Worm (Caenorhabditis elegans) whole organism, late embryonic: ENCODE measurements around the gene chd-3.

ENCODE experiments used
- F13H6.1 ChIP-seq: sonication (generic microtip); optimal IDR thresholded peaks from 2 replicates; lab custom pipeline; 2016; ENCODE audit warnings: missing genetic modification characterization, missing compliant biosample characterization
- T23F11.4 ChIP-seq: fragments of 200-800 bp; sonication (Bioruptor generic); optimal IDR thresholded peaks from 2 replicates; lab custom pipeline; 2018; ENCODE audit warnings: mild to moderate bottlenecking, missing genetic modification characterization, missing compliant biosample characterization
- ama-1 ChIP-seq: fragments of 150-350 bp; optimal IDR thresholded peaks from 2 replicates; lab custom pipeline; 2014
- ceh-18 ChIP-seq: sonication (generic microtip); optimal IDR thresholded peaks from 2 replicates; lab custom pipeline; 2016; ENCODE audit warnings: missing genetic modification characterization, missing compliant biosample characterization
- ceh-22 ChIP-seq: sonication (generic microtip); optimal IDR thresholded peaks from 2 replicates; lab custom pipeline; 2017; ENCODE audit warnings: missing biosample characterization, missing genetic modification characterization
- ceh-24 ChIP-seq: sonication (generic microtip); optimal IDR thresholded peaks from 2 replicates; lab custom pipeline; 2016; ENCODE audit warnings: mild to moderate bottlenecking, missing genetic modification characterization, missing compliant biosample characterization
- ceh-45 ChIP-seq: fragments of 200-800 bp; sonication (Bioruptor generic); IDR thresholded peaks from 2 replicates; pipeline ENCODE4 v1.3.6; 2022; ENCODE audit warnings: missing genetic modification reagents, missing genetic modification characterization, missing compliant biosample characterization
- ceh-6 ChIP-seq: fragments of 200-800 bp; sonication (Bioruptor generic); optimal IDR thresholded peaks from 2 replicates; lab custom pipeline; 2018; ENCODE audit warnings: mild to moderate bottlenecking, missing genetic modification characterization, missing compliant biosample characterization
- dve-1 ChIP-seq: sonication (generic microtip); optimal IDR thresholded peaks from 2 replicates; lab custom pipeline; 2017; ENCODE audit warnings: antibody characterized with exemption, mild to moderate bottlenecking, missing genetic modification characterization, missing compliant biosample characterization
- elt-2 ChIP-seq: sonication (generic microtip); optimal IDR thresholded peaks from 2 replicates; lab custom pipeline; 2016; ENCODE audit warnings: missing genetic modification reagents, missing genetic modification characterization, missing compliant biosample characterization
- ets-4 ChIP-seq: sonication (generic microtip); optimal IDR thresholded peaks from 2 replicates; lab custom pipeline; 2016; ENCODE audit warnings: missing genetic modification characterization, missing compliant biosample characterization
- hlh-30 ChIP-seq: sonication (generic microtip); optimal IDR thresholded peaks from 2 replicates; lab custom pipeline; 2017; ENCODE audit warnings: antibody characterized with exemption, missing genetic modification characterization, missing compliant biosample characterization; ENCODE audit not compliant: insufficient read depth
- lim-6 ChIP-seq: sonication (generic microtip); optimal IDR thresholded peaks from 2 replicates; lab custom pipeline; 2016; ENCODE audit warnings: missing genetic modification characterization, missing compliant biosample characterization
- madf-2 ChIP-seq: sonication (generic microtip); optimal IDR thresholded peaks from 2 replicates; lab custom pipeline; 2017; ENCODE audit warnings: missing genetic modification characterization, missing compliant biosample characterization
- nfya-1 ChIP-seq: sonication (generic microtip); optimal IDR thresholded peaks from 2 replicates; lab custom pipeline; 2017; ENCODE audit warnings: missing genetic modification characterization, mild to moderate bottlenecking, missing compliant biosample characterization, antibody characterized with exemption, moderate library complexity
- pat-9 ChIP-seq: fragments of 200-800 bp; sonication (Bioruptor generic); optimal IDR thresholded peaks from 2 replicates; lab custom pipeline; 2018; ENCODE audit warnings: mild to moderate bottlenecking, missing genetic modification characterization, moderate library complexity, missing compliant biosample characterization
- pax-1 ChIP-seq: fragments of 150-350 bp; optimal IDR thresholded peaks from 2 replicates; lab custom pipeline; 2014; ENCODE audit warnings: missing biosample characterization, missing genetic modification characterization
- pha-4 ChIP-seq: fragments of 150-350 bp; optimal IDR thresholded peaks from 2 replicates; lab custom pipeline; 2018; ENCODE audit warnings: missing biosample characterization, missing genetic modification reagents, missing genetic modification characterization
- pqm-1 ChIP-seq: sonication (generic microtip); optimal IDR thresholded peaks from 2 replicates; lab custom pipeline; 2016; ENCODE audit warnings: missing genetic modification characterization, missing compliant biosample characterization
- rnt-1 ChIP-seq: sonication (generic microtip); optimal IDR thresholded peaks from 2 replicates; lab custom pipeline; 2016; ENCODE audit warnings: missing genetic modification characterization, missing compliant biosample characterization
- sox-2 ChIP-seq: fragments of 200-800 bp; sonication (Bioruptor generic); IDR thresholded peaks from 2 replicates; pipeline ENCODE4 v1.3.6; 2022; ENCODE audit warnings: missing genetic modification reagents, missing genetic modification characterization, missing compliant biosample characterization
- tbx-2 ChIP-seq: sonication (generic microtip); optimal IDR thresholded peaks from 2 replicates; lab custom pipeline; 2016; ENCODE audit warnings: missing genetic modification characterization, missing compliant biosample characterization
- ttx-3 ChIP-seq: sonication (generic microtip); optimal IDR thresholded peaks from 2 replicates; lab custom pipeline; 2016; ENCODE audit warnings: missing genetic modification reagents, missing genetic modification characterization, missing compliant biosample characterization
- unc-3 ChIP-seq, 2 experiments: fragments of 200-800 bp in 1 of 2; sonication (Bioruptor generic) in 1 of 2; sonication (generic microtip) in 1 of 2; conservative IDR thresholded peaks in 1 of 2; optimal IDR thresholded peaks in 1 of 2; 2 replicates each; pipeline versions ENCODE4 v1.3.6 to Lab custom; 2016 to 2022; ENCODE audit warnings: missing compliant biosample characterization in 2 of 2, missing genetic modification characterization in 2 of 2, missing genetic modification reagents in 1 of 2
- unc-55 ChIP-seq: sonication (generic microtip); optimal IDR thresholded peaks from 2 replicates; lab custom pipeline; 2017; ENCODE audit warnings: missing biosample characterization, missing genetic modification reagents, missing genetic modification characterization
- unc-86 ChIP-seq: sonication (generic microtip); optimal IDR thresholded peaks from 2 replicates; lab custom pipeline; 2016; ENCODE audit warnings: missing genetic modification characterization, missing compliant biosample characterization

chd-3 gene

ce11 chrX:12876795-12877530, 24.6 kb upstream of the chd-3 start, which contains the start of gene bcat-1 (continued):
- TF ChIP-seq unc-3 (GFP tag; conservative IDR thresholded peaks at IDR 0.05; lab: Robert Waterston, UW) = no peak
- no peak for TF ChIP-seq unc-3 (tag; optimal IDR thresholded peaks at IDR 0.05; lab: Kevin White, UChicago)
- TF ChIP-seq pat-9 (tag; lab: Kevin White, UChicago) = no peak
- no peak for TF ChIP-seq dve-1 (tag; lab: Kevin White, UChicago)
- no peak for TF ChIP-seq pax-1 (tag; lab: Kevin White, UChicago)
- TF ChIP-seq ceh-6 (GFP tag; lab: Kevin White, UChicago) = no peak
- TF ChIP-seq ttx-3 = no peak
- no peak for TF ChIP-seq T23F11.4 (GFP tag; lab: Kevin White, UChicago)
- no peak for TF ChIP-seq nfya-1

DNA sequence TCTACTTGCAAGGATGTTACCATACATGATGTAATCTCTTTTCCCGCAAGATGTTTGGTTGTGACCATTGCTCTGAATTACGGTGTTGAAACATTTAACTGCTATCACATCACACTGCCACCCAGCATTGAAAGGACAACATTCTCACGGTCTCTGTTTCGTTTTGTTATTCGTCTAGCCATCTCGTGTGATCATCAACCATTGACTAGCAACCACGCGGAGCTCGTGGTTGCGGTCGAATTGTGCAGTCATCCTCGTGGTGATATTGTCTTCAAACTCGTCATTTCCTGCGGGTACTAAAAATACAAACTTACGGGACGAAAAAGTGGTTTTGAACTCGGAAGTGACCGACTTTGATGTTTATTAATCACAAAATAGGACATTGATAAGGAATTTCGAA, 23.2 kb upstream of the chd-3 start:
- TF ChIP-seq unc-86 (tag; lab: Kevin White, UChicago) (no peak), ama-1 (lab: Kevin White, UChicago) (no peak), unc-3 (GFP tag; conservative IDR thresholded peaks at IDR 0.05; lab: Robert Waterston, UW) (no peak), unc-3 (tag; optimal IDR thresholded peaks at IDR 0.05; lab: Kevin White, UChicago) (no peak), T23F11.4 (GFP tag; lab: Kevin White, UChicago) (no peak), pha-4 (tag; lab: Kevin White, UChicago) (no peak)

DNA sequence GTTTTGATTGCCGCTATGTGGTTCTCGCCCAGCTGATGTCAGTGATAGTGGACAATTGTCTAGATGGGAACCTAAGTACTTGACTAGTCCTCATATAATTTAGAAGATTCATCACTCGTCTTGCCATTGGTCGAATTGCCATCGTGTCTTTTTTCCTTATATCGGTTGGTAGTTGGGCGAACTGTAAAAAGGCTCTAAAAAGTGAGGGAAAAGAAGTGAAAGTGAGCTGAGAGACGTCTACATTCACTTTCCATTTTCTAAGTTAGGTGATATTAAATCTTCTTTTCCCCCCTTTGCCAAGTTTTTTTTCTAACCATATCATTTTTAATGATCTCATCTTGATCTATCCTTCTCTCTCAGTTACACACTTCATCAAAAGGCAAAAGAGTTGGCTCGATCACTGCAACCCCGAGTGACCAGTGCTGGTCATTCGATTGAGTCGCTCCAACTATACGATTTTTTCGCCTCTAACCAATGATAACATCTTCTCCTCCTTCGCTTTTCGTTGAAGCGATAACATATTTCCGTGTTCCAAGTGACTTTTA, 22.5 kb upstream of the chd-3 start:
- TF ChIP-seq ceh-45 (GFP tag; lab: Robert Waterston, UW) (no peak), elt-2 (peak; percentile 9)

DNA sequence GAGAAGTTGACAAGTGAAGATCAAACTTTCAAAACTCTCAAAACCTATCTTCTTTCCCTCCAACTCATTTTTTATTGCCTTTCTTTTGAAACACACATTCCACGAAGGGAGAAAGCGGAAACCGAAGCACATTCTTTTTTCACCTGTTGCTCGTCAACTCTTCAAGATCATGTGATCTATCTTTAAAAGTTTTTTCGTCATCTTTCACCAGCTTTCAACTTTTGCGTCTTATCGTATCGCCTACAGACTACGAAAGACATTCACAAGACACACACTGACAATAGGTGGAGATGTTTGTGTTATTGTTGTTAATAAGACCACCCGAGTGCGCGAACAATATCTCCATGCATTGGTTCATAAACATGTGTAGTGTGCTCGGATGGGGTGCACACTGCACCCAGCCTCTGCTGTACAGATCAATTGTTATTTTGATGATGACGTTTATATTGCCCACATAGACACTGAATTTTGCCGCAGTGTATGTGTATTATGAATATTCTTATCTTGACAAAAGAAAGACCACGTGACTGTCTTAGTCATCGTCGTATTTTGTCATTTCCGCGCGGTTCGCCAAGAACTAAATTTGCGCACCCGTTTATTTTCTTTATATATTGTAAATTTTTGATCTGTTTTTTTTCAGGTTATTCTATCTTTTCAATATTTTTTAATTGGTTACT, 21.4 kb upstream of the chd-3 start:
- TF ChIP-seq ceh-22 (tag; lab: Kevin White, UChicago) (no peak), elt-2 (peak; percentile 29)
- TF ChIP-seq, all 69 proteins: peak for 1

DNA sequence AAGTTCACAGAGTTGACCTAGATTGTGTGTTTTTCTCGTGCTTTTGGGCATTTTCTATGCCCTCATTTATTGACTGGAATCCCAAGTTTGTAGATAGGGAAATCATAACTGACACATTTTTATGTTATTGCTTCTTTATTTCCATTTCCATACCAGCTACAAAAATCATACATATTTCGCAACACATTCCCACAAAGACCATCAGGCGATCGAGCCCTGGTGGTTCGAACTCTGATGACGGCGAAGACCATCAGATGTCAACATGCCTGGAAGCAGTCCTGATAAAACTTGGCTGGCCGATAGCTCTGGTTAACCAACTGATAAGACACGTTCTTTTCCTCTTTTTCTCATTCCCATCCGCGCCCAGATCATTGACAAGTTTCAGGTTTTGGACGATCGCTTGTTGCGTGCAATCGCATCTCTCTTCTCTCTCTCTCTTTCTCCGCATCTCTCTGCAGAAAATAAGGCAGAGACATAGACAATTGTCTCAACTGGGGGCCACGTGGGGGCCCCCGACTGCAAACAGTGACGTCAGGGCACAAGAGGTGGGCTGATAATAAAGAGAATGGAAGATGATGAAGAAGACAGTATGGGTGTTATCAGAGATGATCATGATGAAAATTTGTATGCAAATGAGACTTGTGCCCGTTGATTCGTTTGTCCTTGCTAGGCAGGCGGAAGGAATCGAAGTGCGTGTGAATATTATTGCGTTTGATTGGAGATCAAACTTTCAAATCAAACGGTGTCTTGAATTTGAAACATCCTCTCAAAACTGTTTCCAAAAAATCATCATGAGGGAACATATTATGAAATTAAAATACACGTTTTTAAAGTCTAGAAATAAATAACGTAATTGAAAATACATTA, 19.9 kb upstream of the chd-3 start:
- TF ChIP-seq elt-2 (peak; percentile 97), tbx-2 (tag; lab: Kevin White, UChicago) (peak; percentile 60), hlh-30 (tag; lab: Kevin White, UChicago) (peak; percentile 44), lim-6 (no peak), sox-2 (no peak), pat-9 (tag; lab: Kevin White, UChicago) (no peak), ceh-45 (GFP tag; lab: Robert Waterston, UW) (no peak), rnt-1 (tag; lab: Kevin White, UChicago) (peak; percentile 1), nfya-1 (peak; percentile 37), ets-4 (peak; percentile 41), unc-86 (tag; lab: Kevin White, UChicago) (no peak), ceh-18 (tag; lab: Kevin White, UChicago) (peak; percentile 78), unc-55 (GFP tag; lab: Kevin White, UChicago) (peak; percentile 56), pqm-1 (tag; lab: Kevin White, UChicago) (peak; percentile 89), madf-2 (no peak), dve-1 (tag; lab: Kevin White, UChicago) (peak; percentile 80), ceh-24 (no peak), F13H6.1 (peak; percentile 18)
